Fruit fly (Drosophila melanogaster) whole organism, wandering third instar larva: ENCODE data around the gene PH4alphaNE3.

Experiments
- Abd-B ChIP-seq: fragments of >200 bp; optimal IDR thresholded peaks from 2 replicates; lab custom pipeline; 2017; ENCODE audit warnings: missing biosample characterization, missing genetic modification characterization
- CG32264 ChIP-seq: fragments of 200-800 bp; sonication (Bioruptor generic); optimal IDR thresholded peaks from 2 replicates; lab custom pipeline; 2016; ENCODE audit warnings: missing biosample characterization, missing genetic modification characterization
- Mio ChIP-seq: sonication (Bioruptor generic); optimal IDR thresholded peaks from 2 replicates; lab custom pipeline; 2016; ENCODE audit warnings: missing biosample characterization, missing genetic modification characterization
- br ChIP-seq: fragments of 200-800 bp; sonication (Bioruptor generic); optimal IDR thresholded peaks from 2 replicates; lab custom pipeline; 2016; ENCODE audit warnings: missing biosample characterization, missing genetic modification characterization
- dmrt93B ChIP-seq: fragments of 200-800 bp; sonication (Bioruptor generic); optimal IDR thresholded peaks from 2 replicates; lab custom pipeline; 2018; ENCODE audit warnings: missing biosample characterization, mild to moderate bottlenecking, missing genetic modification characterization
- dsf ChIP-seq: sonication (Bioruptor generic); optimal IDR thresholded peaks from 2 replicates; lab custom pipeline; 2016; ENCODE audit warnings: missing biosample characterization, missing genetic modification characterization, borderline replicate concordance
- ey ChIP-seq: fragments of 200-800 bp; sonication (Bioruptor generic); optimal IDR thresholded peaks from 2 replicates; lab custom pipeline; 2016; ENCODE audit warnings: missing biosample characterization, missing genetic modification characterization
- h ChIP-seq: fragments of 200-800 bp; sonication (Bioruptor generic); optimal IDR thresholded peaks from 3 replicates; lab custom pipeline; 2016; ENCODE audit warnings: missing biosample characterization, mild to moderate bottlenecking, missing genetic modification characterization
- pan ChIP-seq: fragments of >200 bp; optimal IDR thresholded peaks from 2 replicates; lab custom pipeline; 2017
- usp ChIP-seq: fragments of >200 bp; optimal IDR thresholded peaks from 2 replicates; lab custom pipeline; 2017; ENCODE audit warnings: missing biosample characterization, missing genetic modification characterization

- TF ChIP-seq Mio (no peak), h (GFP tag; lab: Kevin White, UChicago) (no peak), usp (GFP tag; lab: Kevin White, UChicago) (no peak), pan (lab: Kevin White, UChicago) (no peak), ey (GFP tag; lab: Kevin White, UChicago) (no peak), CG32264 (no peak), dsf (GFP tag; lab: Kevin White, UChicago) (no peak), dmrt93B (GFP tag; lab: Kevin White, UChicago) (no peak), Abd-B (GFP tag; lab: Kevin White, UChicago) (no peak), br (GFP tag; lab: Kevin White, UChicago) (no peak)
Observed at dm6 chr3R:30648851-30649250, 44.9 kb downstream of the PH4alphaNE3 start, which contains the start of gene CG34432.
